Fruit fly (Drosophila melanogaster) whole organism, embryonic: Measurements from ENCODE around the gene CG32625.

Experiments used
- Atf-2 ChIP-seq: fragments of 200-800 bp; sonication (Bioruptor generic); optimal IDR thresholded peaks from 2 replicates; lab custom pipeline; 2016; ENCODE audit warnings: missing biosample characterization, missing genetic modification characterization
- CG10431 ChIP-seq: fragments of 200-800 bp; sonication (Bioruptor generic); optimal IDR thresholded peaks from 3 replicates; lab custom pipeline; 2018; ENCODE audit warnings: missing biosample characterization, mild to moderate bottlenecking, missing genetic modification characterization
- CG10462 ChIP-seq: fragments of 200-800 bp; sonication (Bioruptor generic); optimal IDR thresholded peaks from 2 replicates; lab custom pipeline; 2016; ENCODE audit warnings: missing biosample characterization, missing genetic modification characterization
- CG11398 ChIP-seq: fragments of 200-800 bp; sonication (Bioruptor generic); optimal IDR thresholded peaks from 2 replicates; lab custom pipeline; 2016; ENCODE audit warnings: missing biosample characterization, missing genetic modification characterization
- CG12071 ChIP-seq: fragments of 200-800 bp; sonication (Bioruptor generic); optimal IDR thresholded peaks from 3 replicates; lab custom pipeline; 2018; ENCODE audit warnings: missing biosample characterization, mild to moderate bottlenecking, missing genetic modification characterization
- CG12391 ChIP-seq: fragments of 200-800 bp; sonication (Bioruptor generic); optimal IDR thresholded peaks from 3 replicates; lab custom pipeline; 2018; ENCODE audit warnings: missing biosample characterization, mild to moderate bottlenecking, missing genetic modification characterization, moderate library complexity
- CG17328 ChIP-seq: fragments of 200-800 bp; sonication (Bioruptor generic); IDR thresholded peaks from 2 replicates; pipeline ENCODE4 v1.3.6; 2022; ENCODE audit warnings: missing biosample characterization, missing genetic modification characterization
- CG17385 ChIP-seq: fragments of 200-800 bp; sonication (Bioruptor generic); optimal IDR thresholded peaks from 3 replicates; lab custom pipeline; 2018; ENCODE audit warnings: missing biosample characterization, mild to moderate bottlenecking, missing genetic modification characterization
- CG17568 ChIP-seq: fragments of 200-800 bp; sonication (Bioruptor generic); optimal IDR thresholded peaks from 2 replicates; lab custom pipeline; 2018; ENCODE audit warnings: missing biosample characterization, mild to moderate bottlenecking, missing genetic modification characterization, moderate library complexity
- CG18599 ChIP-seq: fragments of 200-800 bp; sonication (Bioruptor generic); optimal IDR thresholded peaks from 3 replicates; lab custom pipeline; 2017; ENCODE audit warnings: missing biosample characterization, missing genetic modification characterization, mild to moderate bottlenecking, moderate library complexity, missing genetic modification reagents
- CG2120 ChIP-seq: fragments of 200-800 bp; sonication (Bioruptor generic); optimal IDR thresholded peaks from 3 replicates; lab custom pipeline; 2016; ENCODE audit warnings: missing biosample characterization, missing genetic modification characterization
- CG3065 ChIP-seq: fragments of 200-800 bp; sonication (Bioruptor generic); optimal IDR thresholded peaks from 2 replicates; lab custom pipeline; 2016; ENCODE audit warnings: missing biosample characterization, missing genetic modification characterization
- CG3163 ChIP-seq: fragments of 200-800 bp; sonication (Bioruptor generic); optimal IDR thresholded peaks from 3 replicates; lab custom pipeline; 2016; ENCODE audit warnings: missing biosample characterization, missing genetic modification characterization
- CG3995 ChIP-seq: fragments of 200-800 bp; sonication (Bioruptor generic); optimal IDR thresholded peaks from 3 replicates; lab custom pipeline; 2016; ENCODE audit warnings: missing biosample characterization, missing genetic modification characterization
- CG6654 ChIP-seq: fragments of 200-800 bp; sonication (Bioruptor generic); optimal IDR thresholded peaks from 2 replicates; lab custom pipeline; 2017; ENCODE audit warnings: missing biosample characterization, mild to moderate bottlenecking, missing genetic modification characterization
- CG7839 ChIP-seq: fragments of 200-800 bp; sonication (Bioruptor generic); optimal IDR thresholded peaks from 3 replicates; lab custom pipeline; 2018; ENCODE audit warnings: missing biosample characterization, mild to moderate bottlenecking, missing genetic modification characterization, moderate library complexity
- CG8359 ChIP-seq: fragments of 200-800 bp; sonication (Bioruptor generic); optimal IDR thresholded peaks from 2 replicates; lab custom pipeline; 2017; ENCODE audit warnings: missing biosample characterization, mild to moderate bottlenecking, missing genetic modification characterization, borderline replicate concordance
- CG8388 ChIP-seq: fragments of 200-800 bp; sonication (Bioruptor generic); optimal IDR thresholded peaks from 2 replicates; lab custom pipeline; 2019; ENCODE audit warnings: missing biosample characterization, mild to moderate bottlenecking, missing genetic modification characterization, moderate library complexity
- CG8944 ChIP-seq: fragments of 200-800 bp; sonication (Bioruptor generic); optimal IDR thresholded peaks from 3 replicates; lab custom pipeline; 2016; ENCODE audit warnings: missing biosample characterization, missing genetic modification characterization
- CG9215 ChIP-seq: fragments of 200-800 bp; sonication (Bioruptor generic); IDR thresholded peaks from 2 replicates; pipeline ENCODE4 v1.3.6; 2022; ENCODE audit warnings: missing biosample characterization, missing genetic modification characterization
- CG9609 ChIP-seq: fragments of 200-800 bp; sonication (Bioruptor generic); optimal IDR thresholded peaks from 3 replicates; lab custom pipeline; 2016; ENCODE audit warnings: missing biosample characterization, missing genetic modification characterization
- Deaf1 ChIP-seq: fragments of 200-800 bp; optimal IDR thresholded peaks from 3 replicates; lab custom pipeline; 2019; ENCODE audit warnings: missing biosample characterization, mild to moderate bottlenecking, missing genetic modification characterization, moderate library complexity
- E2f1 ChIP-seq: fragments of 200-800 bp; sonication (Bioruptor generic); IDR thresholded peaks from 2 replicates; pipeline ENCODE4 v1.3.6; 2022; ENCODE audit warnings: missing biosample characterization, missing genetic modification characterization
- E2f2 ChIP-seq: fragments of 200-800 bp; sonication (Bioruptor generic); IDR thresholded peaks from 2 replicates; pipeline ENCODE4 v1.3.6; 2022; ENCODE audit warnings: missing biosample characterization, missing genetic modification characterization
- HHEX ChIP-seq: fragments of 200-800 bp; sonication (Bioruptor generic); optimal IDR thresholded peaks from 3 replicates; lab custom pipeline; 2017; ENCODE audit warnings: missing biosample characterization, mild to moderate bottlenecking, missing genetic modification characterization, missing genetic modification reagents
- HLH54F ChIP-seq: fragments of 200-800 bp; sonication (Bioruptor generic); optimal IDR thresholded peaks from 3 replicates; lab custom pipeline; 2016; ENCODE audit warnings: missing biosample characterization, missing genetic modification characterization
- HmgZ ChIP-seq: fragments of 200-800 bp; sonication (Bioruptor generic); optimal IDR thresholded peaks from 2 replicates; lab custom pipeline; 2018; ENCODE audit warnings: missing biosample characterization, mild to moderate bottlenecking, missing genetic modification characterization
- MESR4 ChIP-seq: fragments of 200-800 bp; sonication (Bioruptor generic); optimal IDR thresholded peaks from 2 replicates; lab custom pipeline; 2018; ENCODE audit warnings: missing biosample characterization, mild to moderate bottlenecking, missing genetic modification characterization, moderate library complexity
- Mrtf ChIP-seq: fragments of 200-800 bp; sonication (Bioruptor generic); IDR thresholded peaks from 3 replicates; pipeline ENCODE4 v1.3.6; 2022; ENCODE audit warnings: missing biosample characterization, missing genetic modification characterization
- Spps ChIP-seq: fragments of 200-800 bp; sonication (Bioruptor generic); optimal IDR thresholded peaks from 2 replicates; lab custom pipeline; 2018; ENCODE audit warnings: missing biosample characterization, mild to moderate bottlenecking, missing genetic modification characterization
- TFAM ChIP-seq: fragments of 200-800 bp; sonication (Bioruptor generic); optimal IDR thresholded peaks from 2 replicates; lab custom pipeline; 2017; ENCODE audit warnings: missing biosample characterization, missing genetic modification characterization, inconsistent platforms
- YL-1 ChIP-seq: fragments of 200-800 bp; sonication (Bioruptor generic); optimal IDR thresholded peaks from 3 replicates; lab custom pipeline; 2017; ENCODE audit warnings: missing biosample characterization, mild to moderate bottlenecking, missing genetic modification characterization
- bcd ChIP-seq: fragments of 200-800 bp; sonication (Bioruptor generic); optimal IDR thresholded peaks from 2 replicates; lab custom pipeline; 2017; ENCODE audit warnings: missing biosample characterization, mild to moderate bottlenecking, missing genetic modification characterization
- chif ChIP-seq, 2 experiments: fragments of 200-800 bp; sonication (Bioruptor generic); optimal IDR thresholded peaks; 3 replicates each; lab custom pipeline; 2016; ENCODE audit warnings: missing biosample characterization in 2 of 2, missing genetic modification characterization in 2 of 2
- dan ChIP-seq: fragments of 200-800 bp; sonication (Bioruptor generic); IDR thresholded peaks from 2 replicates; pipeline ENCODE4 v1.3.6; 2022; ENCODE audit warnings: missing biosample characterization, missing genetic modification characterization
- dimm ChIP-seq: fragments of 200-800 bp; sonication (Bioruptor generic); IDR thresholded peaks from 2 replicates; pipeline ENCODE4 v1.3.6; 2022; ENCODE audit warnings: missing biosample characterization, missing genetic modification characterization
- disco-r ChIP-seq: fragments of 200-800 bp; sonication (Bioruptor generic); optimal IDR thresholded peaks from 2 replicates; lab custom pipeline; 2016; ENCODE audit warnings: missing biosample characterization, missing genetic modification characterization
- exex ChIP-seq: fragments of 200-800 bp; sonication (Bioruptor generic); optimal IDR thresholded peaks from 4 replicates; lab custom pipeline; 2018; ENCODE audit warnings: missing biosample characterization, mild to moderate bottlenecking, missing genetic modification characterization, moderate library complexity
- ken ChIP-seq: fragments of 200-800 bp; sonication (Bioruptor generic); IDR thresholded peaks from 3 replicates; pipeline ENCODE4 v1.3.6; 2022; ENCODE audit warnings: missing biosample characterization, missing genetic modification characterization
- kni ChIP-seq: fragments of 200-800 bp; sonication (Bioruptor generic); optimal IDR thresholded peaks from 3 replicates; lab custom pipeline; 2017; ENCODE audit warnings: mild to moderate bottlenecking, missing biosample characterization, missing genetic modification reagents, missing genetic modification characterization
- mirr ChIP-seq: fragments of 200-800 bp; sonication (Bioruptor generic); optimal IDR thresholded peaks from 3 replicates; lab custom pipeline; 2018; ENCODE audit warnings: missing biosample characterization, mild to moderate bottlenecking, missing genetic modification characterization
- p53 ChIP-seq: fragments of 200-800 bp; sonication (Bioruptor generic); optimal IDR thresholded peaks from 2 replicates; lab custom pipeline; 2016; ENCODE audit warnings: missing biosample characterization, missing genetic modification characterization
- phol ChIP-seq: fragments of 200-800 bp; sonication (Bioruptor generic); optimal IDR thresholded peaks from 3 replicates; lab custom pipeline; 2018; ENCODE audit warnings: missing biosample characterization, mild to moderate bottlenecking, missing genetic modification characterization, moderate library complexity
- pita ChIP-seq: fragments of 200-800 bp; sonication (Bioruptor generic); optimal IDR thresholded peaks from 2 replicates; lab custom pipeline; 2017; ENCODE audit warnings: missing biosample characterization, mild to moderate bottlenecking, missing genetic modification characterization
- slbo ChIP-seq: fragments of 200-800 bp; sonication (Bioruptor generic); IDR thresholded peaks from 2 replicates; pipeline ENCODE4 v1.3.6; 2022; ENCODE audit warnings: missing biosample characterization, missing genetic modification characterization
- slp2 ChIP-seq: fragments of 200-800 bp; sonication (Bioruptor generic); optimal IDR thresholded peaks from 2 replicates; lab custom pipeline; 2016; ENCODE audit warnings: missing biosample characterization, missing genetic modification characterization
- sob ChIP-seq: fragments of 200-800 bp; sonication (Bioruptor generic); IDR thresholded peaks from 2 replicates; pipeline ENCODE4 v1.3.6; 2022; ENCODE audit warnings: missing biosample characterization, missing genetic modification characterization
- twi ChIP-seq: fragments of 200-800 bp; optimal IDR thresholded peaks from 2 replicates; lab custom pipeline; 2019; ENCODE audit warnings: missing biosample characterization, mild to moderate bottlenecking, missing genetic modification characterization, moderate library complexity
- wdn ChIP-seq: fragments of 200-800 bp; sonication (Bioruptor generic); IDR thresholded peaks from 2 replicates; pipeline ENCODE4 v1.3.6; 2022; ENCODE audit warnings: missing biosample characterization, missing genetic modification characterization
- zen ChIP-seq: fragments of 200-800 bp; sonication (Bioruptor generic); optimal IDR thresholded peaks from 3 replicates; lab custom pipeline; 2018; ENCODE audit warnings: missing biosample characterization, mild to moderate bottlenecking, missing genetic modification characterization, moderate library complexity
- zf30C ChIP-seq: fragments of 200-800 bp; sonication (Bioruptor generic); optimal IDR thresholded peaks from 3 replicates; lab custom pipeline; 2018; ENCODE audit warnings: missing biosample characterization, mild to moderate bottlenecking, missing genetic modification characterization

CG32625 gene

DNA sequence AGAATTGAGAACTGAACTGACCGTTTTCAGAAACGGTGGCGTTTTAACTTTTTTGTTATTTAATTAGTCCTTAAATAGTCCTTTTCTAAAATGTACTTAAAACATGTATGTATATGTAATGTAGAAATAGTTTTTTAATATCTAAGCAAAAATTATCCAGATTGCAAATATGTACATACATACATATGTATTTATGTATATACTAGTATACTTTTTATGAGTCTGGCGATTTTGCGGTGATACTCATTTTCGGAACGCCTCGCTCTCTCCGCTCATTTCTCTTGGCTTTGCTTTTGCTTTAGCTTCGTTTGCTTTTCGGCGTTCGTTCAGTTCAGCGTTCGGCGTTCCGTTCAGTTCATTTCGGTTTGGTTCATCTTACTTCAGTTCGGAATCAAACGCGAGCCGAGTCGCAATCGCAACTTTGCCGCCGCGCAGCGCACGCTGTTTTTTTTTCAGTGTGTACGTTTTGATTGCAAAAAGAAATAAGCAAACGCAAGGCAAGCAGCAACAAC, 5.8 kb upstream of the CG32625 start, which contains the start of gene rdgB (continued):
- TF ChIP-seq mirr (GFP tag; lab: Kevin White, UChicago) (no peak), TFAM (GFP tag; lab: Kevin White, UChicago) (no peak), twi (tag; lab: Kevin White, UChicago) (peak; percentile 63), chif (GFP tag; optimal IDR thresholded peaks at IDR 0.05; lab: Kevin White, UChicago) (peak in 1 of 2 experiments; percentile 33), Mrtf (GFP tag; lab: Robert Waterston, UW) (peak; percentile 46; the same call in 2 of the 3 replicates), CG8388 (GFP tag; lab: Kevin White, UChicago) (peak; percentile 67), kni (GFP tag; lab: Kevin White, UChicago) (peak; percentile 30), CG11398 (GFP tag; lab: Kevin White, UChicago) (no peak), dan (GFP tag; lab: Robert Waterston, UW) (no peak), Deaf1 (tag; lab: Kevin White, UChicago) (peak; percentile 96), zen (peak; percentile 16), E2f2 (peak; percentile 44; the same call in 1 of the 2 replicates), CG9215 (GFP tag; lab: Robert Waterston, UW) (peak; percentile 81), CG12071 (GFP tag; lab: Kevin White, UChicago) (peak; percentile 23), dimm (GFP tag; lab: Robert Waterston, UW) (no peak), CG8944 (GFP tag; lab: Kevin White, UChicago) (no peak), pita (GFP tag; lab: Kevin White, UChicago) (no peak), CG17328 (peak; percentile 37; the same call in 1 of the 2 replicates), CG17385 (GFP tag; lab: Kevin White, UChicago) (peak; percentile 80), CG10462 (GFP tag; lab: Kevin White, UChicago) (peak; percentile 21), CG3163 (GFP tag; lab: Kevin White, UChicago) (no peak), CG12391 (tag; lab: Kevin White, UChicago) (peak; percentile 82), zf30C (GFP tag; lab: Kevin White, UChicago) (peak; percentile 83), p53 (no peak), CG2120 (peak; percentile 75), Spps (tag; lab: Kevin White, UChicago) (no peak), CG3065 (GFP tag; lab: Kevin White, UChicago) (no peak), HHEX (GFP tag; lab: Kevin White, UChicago) (peak; percentile 82), HmgZ (peak; percentile 65), CG17568 (GFP tag; lab: Kevin White, UChicago) (peak; percentile 10), HLH54F (GFP tag; lab: Kevin White, UChicago) (peak; percentile 22), CG10431 (GFP tag; lab: Kevin White, UChicago) (peak; percentile 63), sob (GFP tag; lab: Robert Waterston, UW) (peak; percentile 83), E2f1 (peak; percentile 76), exex (peak; percentile 32), disco-r (GFP tag; lab: Kevin White, UChicago) (no peak), wdn (GFP tag; lab: Robert Waterston, UW) (no peak), phol (peak; percentile 90), Atf-2 (peak; percentile 21), CG7839 (tag; lab: Kevin White, UChicago) (peak; percentile 90), bcd (peak; percentile 81), CG8359 (no peak), slbo (peak; percentile 76), ken (GFP tag; lab: Robert Waterston, UW) (peak; percentile 64; the same call in 1 of the 3 replicates), CG3995 (peak; percentile 30), CG18599 (GFP tag; lab: Kevin White, UChicago) (peak; percentile 87), CG9609 (GFP tag; lab: Kevin White, UChicago) (peak; percentile 11), slp2 (GFP tag; lab: Kevin White, UChicago) (no peak), CG6654 (GFP tag; lab: Kevin White, UChicago) (peak; percentile 50), MESR4 (GFP tag; lab: Kevin White, UChicago) (no peak), YL-1 (GFP tag; lab: Kevin White, UChicago) (no peak)
